Worm (Caenorhabditis elegans): ENCODE results near the gene rpn-5.

ce11 chrII:4684852-4685251 lies 13.4 kb downstream of the rpn-5 start:
- TF ChIP-seq him-1 (tag; optimal IDR thresholded peaks at IDR 0.05) (no peak), dao-5 (tag; optimal IDR thresholded peaks at IDR 0.05) (no peak), W03F9.2 (tag; optimal IDR thresholded peaks at IDR 0.05) (no peak)
